Fruit fly (Drosophila melanogaster) whole organism, embryonic: ENCODE results near the gene Or22c.

Experiments
- Adf1 ChIP-seq: fragments of 200-800 bp; sonication (Bioruptor generic); IDR thresholded peaks from 2 replicates; pipeline ENCODE4 v1.3.6; 2022; ENCODE audit warnings: missing biosample characterization, missing genetic modification characterization
- Atf6 ChIP-seq: fragments of 200-800 bp; sonication (Bioruptor generic); IDR thresholded peaks from 2 replicates; pipeline ENCODE4 v1.3.6; 2022; ENCODE audit warnings: missing biosample characterization, missing genetic modification characterization
- BtbVII ChIP-seq: fragments of 200-800 bp; sonication (Bioruptor generic); optimal IDR thresholded peaks from 3 replicates; lab custom pipeline; 2017; ENCODE audit warnings: missing biosample characterization, mild to moderate bottlenecking, missing genetic modification characterization
- CG10147 ChIP-seq: fragments of 200-800 bp; sonication (Bioruptor generic); optimal IDR thresholded peaks from 2 replicates; lab custom pipeline; 2019; ENCODE audit warnings: missing biosample characterization, mild to moderate bottlenecking, missing genetic modification characterization, moderate library complexity
- CG10209 ChIP-seq: fragments of 200-800 bp; sonication (Bioruptor generic); optimal IDR thresholded peaks from 3 replicates; lab custom pipeline; 2017; ENCODE audit warnings: missing biosample characterization, mild to moderate bottlenecking, missing genetic modification characterization, missing genetic modification reagents
- CG10366 ChIP-seq: fragments of 200-800 bp; sonication (Bioruptor generic); IDR thresholded peaks from 2 replicates; pipeline ENCODE4 v1.3.6; 2022; ENCODE audit warnings: missing biosample characterization, missing genetic modification characterization
- CG11456 ChIP-seq: fragments of 200-800 bp; sonication (Bioruptor generic); IDR thresholded peaks from 3 replicates; pipeline ENCODE4 v1.3.6; 2022; ENCODE audit warnings: missing biosample characterization, missing genetic modification characterization
- CG12299 ChIP-seq: fragments of 200-800 bp; sonication (Bioruptor generic); optimal IDR thresholded peaks from 2 replicates; lab custom pipeline; 2018; ENCODE audit warnings: missing biosample characterization, mild to moderate bottlenecking, missing genetic modification characterization
- CG13296 ChIP-seq: fragments of 200-800 bp; sonication (Bioruptor generic); optimal IDR thresholded peaks from 3 replicates; lab custom pipeline; 2018; ENCODE audit warnings: missing biosample characterization, mild to moderate bottlenecking, missing genetic modification characterization
- CG13624 ChIP-seq: fragments of 200-800 bp; sonication (Bioruptor generic); optimal IDR thresholded peaks from 2 replicates; lab custom pipeline; 2016; ENCODE audit warnings: missing biosample characterization, missing genetic modification characterization
- CG14050 ChIP-seq: fragments of 200-800 bp; sonication (Bioruptor generic); IDR thresholded peaks from 3 replicates; pipeline ENCODE4 v1.3.6; 2022; ENCODE audit warnings: missing biosample characterization, missing genetic modification characterization
- CG14667 ChIP-seq: fragments of 200-800 bp; sonication (Bioruptor generic); IDR thresholded peaks from 2 replicates; pipeline ENCODE4 v1.3.6; 2022; ENCODE audit warnings: missing biosample characterization, missing genetic modification characterization
- CG15601 ChIP-seq: fragments of 200-800 bp; sonication (Bioruptor generic); optimal IDR thresholded peaks from 3 replicates; lab custom pipeline; 2019; ENCODE audit warnings: missing biosample characterization, mild to moderate bottlenecking, missing genetic modification characterization, moderate library complexity
- CG15696 ChIP-seq: fragments of 200-800 bp; sonication (Bioruptor generic); optimal IDR thresholded peaks from 2 replicates; lab custom pipeline; 2019; ENCODE audit warnings: missing biosample characterization, mild to moderate bottlenecking, missing genetic modification characterization, moderate library complexity
- CG1602 ChIP-seq: fragments of 200-800 bp; sonication (Bioruptor generic); optimal IDR thresholded peaks from 3 replicates; lab custom pipeline; 2016; ENCODE audit warnings: missing biosample characterization, missing genetic modification characterization
- CG18599 ChIP-seq: fragments of 200-800 bp; sonication (Bioruptor generic); optimal IDR thresholded peaks from 3 replicates; lab custom pipeline; 2017; ENCODE audit warnings: missing biosample characterization, missing genetic modification characterization, mild to moderate bottlenecking, moderate library complexity, missing genetic modification reagents
- CG2199 ChIP-seq: fragments of 200-800 bp; sonication (Bioruptor generic); IDR thresholded peaks from 3 replicates; pipeline ENCODE4 v1.3.6; 2022; ENCODE audit warnings: missing biosample characterization, missing genetic modification characterization
- CG2875 ChIP-seq: fragments of 200-800 bp; sonication (Bioruptor generic); optimal IDR thresholded peaks from 2 replicates; lab custom pipeline; 2017; ENCODE audit warnings: missing biosample characterization, mild to moderate bottlenecking, missing genetic modification characterization, missing genetic modification reagents
- CG4854 ChIP-seq: fragments of 200-800 bp; sonication (Bioruptor generic); optimal IDR thresholded peaks from 2 replicates; lab custom pipeline; 2016; ENCODE audit warnings: missing biosample characterization, missing genetic modification characterization, inconsistent platforms
- CG6175 ChIP-seq: fragments of 200-800 bp; sonication (Bioruptor generic); IDR thresholded peaks from 3 replicates; pipeline ENCODE4 v1.3.6; 2022; ENCODE audit warnings: missing biosample characterization, missing genetic modification characterization
- CG9817 ChIP-seq: fragments of 200-800 bp; sonication (Bioruptor generic); optimal IDR thresholded peaks from 2 replicates; lab custom pipeline; 2018; ENCODE audit warnings: missing biosample characterization, mild to moderate bottlenecking, missing genetic modification characterization, moderate library complexity
- CG9932 ChIP-seq: fragments of 200-800 bp; sonication (Bioruptor generic); IDR thresholded peaks from 2 replicates; pipeline ENCODE4 v1.3.6; 2022; ENCODE audit warnings: missing biosample characterization, missing genetic modification characterization
- Dbx ChIP-seq: fragments of 200-800 bp; sonication (Bioruptor generic); IDR thresholded peaks from 3 replicates; pipeline ENCODE4 v1.3.6; 2022; ENCODE audit warnings: missing biosample characterization, missing genetic modification characterization
- Dref ChIP-seq: fragments of 200-800 bp; sonication (Bioruptor generic); IDR thresholded peaks from 2 replicates; pipeline ENCODE4 v1.3.6; 2022; ENCODE audit warnings: missing biosample characterization, missing genetic modification characterization
- Drgx ChIP-seq: fragments of 200-800 bp; sonication (Bioruptor generic); IDR thresholded peaks from 2 replicates; pipeline ENCODE4 v1.3.6; 2022; ENCODE audit warnings: missing biosample characterization, missing genetic modification characterization
- Hr51 ChIP-seq, 2 experiments: fragments of 200-800 bp; sonication (Bioruptor generic); optimal IDR thresholded peaks; 2 replicates in 1 of 2; 3 replicates in 1 of 2; lab custom pipeline; 2016 to 2018; ENCODE audit warnings: missing biosample characterization in 2 of 2, missing genetic modification characterization in 2 of 2, mild to moderate bottlenecking in 1 of 2, moderate library complexity in 1 of 2
- Med ChIP-seq: fragments of 200-800 bp; sonication (Bioruptor generic); peaks from one replicate; lab custom pipeline; 2016; ENCODE audit warnings: missing biosample characterization, missing genetic modification characterization, mild to moderate bottlenecking, inconsistent platforms, moderate library complexity
- Mes4 ChIP-seq: fragments of 200-800 bp; sonication (Bioruptor generic); optimal IDR thresholded peaks from 2 replicates; lab custom pipeline; 2016; ENCODE audit warnings: missing biosample characterization, missing genetic modification characterization
- Sox100B ChIP-seq: fragments of 200-800 bp; sonication (Bioruptor generic); optimal IDR thresholded peaks from 3 replicates; lab custom pipeline; 2018; ENCODE audit warnings: missing biosample characterization, mild to moderate bottlenecking, missing genetic modification characterization
- ara ChIP-seq: fragments of 200-800 bp; sonication (Bioruptor generic); IDR thresholded peaks from 2 replicates; pipeline ENCODE4 v1.3.6; 2022; ENCODE audit warnings: missing biosample characterization, missing genetic modification characterization
- cg ChIP-seq: fragments of 200-800 bp; sonication (Bioruptor generic); optimal IDR thresholded peaks from 3 replicates; lab custom pipeline; 2019; ENCODE audit warnings: missing biosample characterization, mild to moderate bottlenecking, missing genetic modification characterization, moderate library complexity
- ci ChIP-seq: fragments of 200-800 bp; sonication (Bioruptor generic); IDR thresholded peaks from 3 replicates; pipeline ENCODE4 v1.3.6; 2022; ENCODE audit warnings: missing biosample characterization, missing genetic modification characterization
- crc ChIP-seq: fragments of 200-800 bp; sonication (Bioruptor generic); optimal IDR thresholded peaks from 2 replicates; lab custom pipeline; 2016; ENCODE audit warnings: missing biosample characterization, missing genetic modification characterization
- disco-r ChIP-seq: fragments of 200-800 bp; sonication (Bioruptor generic); optimal IDR thresholded peaks from 2 replicates; lab custom pipeline; 2016; ENCODE audit warnings: missing biosample characterization, missing genetic modification characterization
- dpn ChIP-seq, 2 experiments: fragments of 200-800 bp; sonication (Bioruptor generic); optimal IDR thresholded peaks; 3 replicates each; lab custom pipeline; 2016; ENCODE audit warnings: missing biosample characterization in 2 of 2, missing genetic modification characterization in 2 of 2
- dysf ChIP-seq: fragments of 200-800 bp; sonication (Bioruptor generic); IDR thresholded peaks from 3 replicates; pipeline ENCODE4 v1.3.6; 2022; ENCODE audit warnings: missing biosample characterization, missing genetic modification characterization
- fd102C ChIP-seq: fragments of 200-800 bp; sonication (Bioruptor generic); optimal IDR thresholded peaks from 2 replicates; lab custom pipeline; 2018; ENCODE audit warnings: missing biosample characterization, mild to moderate bottlenecking, missing genetic modification characterization, moderate library complexity
- fd64A ChIP-seq: fragments of 200-800 bp; sonication (Bioruptor generic); optimal IDR thresholded peaks from 3 replicates; lab custom pipeline; 2018; ENCODE audit warnings: missing biosample characterization, mild to moderate bottlenecking, missing genetic modification characterization
- ftz-f1 ChIP-seq: fragments of 200-800 bp; sonication (Bioruptor generic); optimal IDR thresholded peaks from 2 replicates; lab custom pipeline; 2016; ENCODE audit warnings: missing biosample characterization, missing genetic modification characterization
- fu2 ChIP-seq: fragments of 200-800 bp; sonication (Bioruptor generic); optimal IDR thresholded peaks from 2 replicates; lab custom pipeline; 2016; ENCODE audit warnings: missing biosample characterization, missing genetic modification characterization
- gce ChIP-seq: fragments of 200-800 bp; sonication (Bioruptor generic); IDR thresholded peaks from 3 replicates; pipeline ENCODE4 v1.3.6; 2022; ENCODE audit warnings: missing biosample characterization, missing genetic modification characterization
- grau ChIP-seq: fragments of 200-800 bp; optimal IDR thresholded peaks from 3 replicates; lab custom pipeline; 2019; ENCODE audit warnings: missing biosample characterization, mild to moderate bottlenecking, missing genetic modification characterization, moderate library complexity
- jumu ChIP-seq: fragments of 200-800 bp; sonication (Bioruptor generic); optimal IDR thresholded peaks from 3 replicates; lab custom pipeline; 2016; ENCODE audit warnings: missing biosample characterization, missing genetic modification characterization
- lab ChIP-seq: fragments of 200-800 bp; sonication (Bioruptor generic); optimal IDR thresholded peaks from 3 replicates; lab custom pipeline; 2017; ENCODE audit warnings: missing biosample characterization, missing genetic modification characterization, mild to moderate bottlenecking, moderate library complexity, missing genetic modification reagents
- lilli ChIP-seq: fragments of 200-800 bp; sonication (Bioruptor generic); optimal IDR thresholded peaks from 3 replicates; lab custom pipeline; 2016; ENCODE audit warnings: missing biosample characterization, missing genetic modification characterization
- maf-S ChIP-seq: fragments of 200-800 bp; sonication (Bioruptor generic); optimal IDR thresholded peaks from 2 replicates; lab custom pipeline; 2016; ENCODE audit warnings: missing biosample characterization, missing genetic modification characterization
- pan ChIP-seq, 4 experiments: fragments of >200 bp in 3 of 4; fragments of 200-800 bp in 1 of 4; sonication (Bioruptor generic) in 1 of 4; optimal IDR thresholded peaks in 3 of 4; IDR thresholded peaks in 1 of 4; 2 replicates each; pipeline versions ENCODE4 v1.3.6 to Lab custom; 2017 to 2022; ENCODE audit warnings: missing biosample characterization in 2 of 4, missing genetic modification characterization in 2 of 4, mixed read lengths in 1 of 4
- shn ChIP-seq: fragments of 200-800 bp; sonication (Bioruptor generic); optimal IDR thresholded peaks from 3 replicates; lab custom pipeline; 2016; ENCODE audit warnings: missing biosample characterization, missing genetic modification characterization
- sima ChIP-seq: fragments of 200-800 bp; sonication (Bioruptor generic); optimal IDR thresholded peaks from 2 replicates; lab custom pipeline; 2016; ENCODE audit warnings: missing biosample characterization, missing genetic modification characterization
- slbo ChIP-seq: fragments of 200-800 bp; sonication (Bioruptor generic); IDR thresholded peaks from 2 replicates; pipeline ENCODE4 v1.3.6; 2022; ENCODE audit warnings: missing biosample characterization, missing genetic modification characterization
- z ChIP-seq: fragments of 200-800 bp; sonication (Bioruptor generic); IDR thresholded peaks from 3 replicates; pipeline ENCODE4 v1.3.6; 2022; ENCODE audit warnings: missing biosample characterization, missing genetic modification characterization

Or22c gene

DNA sequence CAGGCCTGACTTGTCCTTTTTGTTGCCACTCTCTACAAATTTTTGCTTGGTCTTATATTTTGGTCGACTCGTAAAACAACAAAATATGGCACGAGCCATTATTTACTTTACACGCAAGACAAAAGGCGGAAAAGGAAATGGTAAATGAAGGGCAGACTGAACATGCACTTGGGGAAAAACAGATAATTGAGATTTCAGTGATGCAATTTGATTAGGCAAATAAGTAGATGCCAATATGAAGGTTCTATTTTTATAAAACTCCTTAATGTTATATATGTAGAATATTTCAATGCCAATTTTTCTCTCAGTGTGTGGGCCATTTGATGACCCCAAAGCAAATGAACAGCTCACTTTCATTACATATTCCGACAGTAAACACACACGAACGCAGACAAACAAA is 39.2 kb upstream of the Or22c start (continued):
- no peak for TF ChIP-seq maf-S
- no peak for TF ChIP-seq Dbx (GFP tag; lab: Robert Waterston, UW)
- TF ChIP-seq fd64A (GFP tag; lab: Kevin White, UChicago), result no peak
- no peak for TF ChIP-seq CG15696 (tag; lab: Kevin White, UChicago)
- no peak for TF ChIP-seq shn (GFP tag; lab: Kevin White, UChicago)
- no peak for TF ChIP-seq Dref
- TF ChIP-seq pan (optimal IDR thresholded peaks at IDR 0.05; lab: Kevin White, UChicago), result no peak
- peak in 1 of 2 experiments; percentile 11 for TF ChIP-seq pan (GFP tag; optimal IDR thresholded peaks at IDR 0.05 in 1 of 2, IDR thresholded peaks at IDR 0.05 in 1 of 2)
- no peak for TF ChIP-seq fd102C (GFP tag; lab: Kevin White, UChicago)
- TF ChIP-seq CG4854 (GFP tag; lab: Kevin White, UChicago), result no peak
- peak; percentile 46; the same call in 1 of the 2 replicates for TF ChIP-seq slbo (GFP tag; lab: Robert Waterston, UW)
- peak; percentile 11 for TF ChIP-seq CG10147 (GFP tag; lab: Kevin White, UChicago)
- TF ChIP-seq CG14667 (GFP tag; lab: Robert Waterston, UW), result no peak
- TF ChIP-seq Med (GFP tag; lab: Kevin White, UChicago), result peak; percentile 28
- TF ChIP-seq Drgx (GFP tag; lab: Robert Waterston, UW), result no peak
- no peak for TF ChIP-seq fu2
- no peak for TF ChIP-seq cg
- TF ChIP-seq dysf, result peak; percentile 46; the same call in 2 of the 3 replicates
- TF ChIP-seq ci (GFP tag; lab: Robert Waterston, UW), result no peak
- no peak for TF ChIP-seq Sox100B (GFP tag; lab: Kevin White, UChicago)
- TF ChIP-seq CG13296 (GFP tag; lab: Kevin White, UChicago), result peak; percentile 15
- peak; percentile 57 for TF ChIP-seq CG18599
- no peak for TF ChIP-seq z
- peak in 1 of 2 experiments; percentile 21 for TF ChIP-seq Hr51 (GFP tag; optimal IDR thresholded peaks at IDR 0.05; lab: Kevin White, UChicago)
- TF ChIP-seq crc (GFP tag; lab: Kevin White, UChicago), result no peak
- TF ChIP-seq lilli (GFP tag; lab: Kevin White, UChicago), result no peak
- no peak for TF ChIP-seq sima
- TF ChIP-seq disco-r, result no peak
- no peak for TF ChIP-seq CG13624
- TF ChIP-seq CG10366, result no peak
- 0 out of 3 replicates have a peak, but pooled peaks have one; percentile 17 for TF ChIP-seq CG11456
- TF ChIP-seq ftz-f1 (GFP tag; lab: Kevin White, UChicago), result no peak
- TF ChIP-seq BtbVII (GFP tag; lab: Kevin White, UChicago), result peak; percentile 10
- TF ChIP-seq CG1602, result no peak
- TF ChIP-seq CG14050 (GFP tag; lab: Robert Waterston, UW), result no peak
- no peak for TF ChIP-seq Adf1 (GFP tag; lab: Robert Waterston, UW)
- TF ChIP-seq CG9817, result peak; percentile 15
- TF ChIP-seq CG2199, result no peak
- no peak for TF ChIP-seq CG2875 (GFP tag; lab: Kevin White, UChicago)
- TF ChIP-seq CG12299 (tag; lab: Kevin White, UChicago), result no peak
- TF ChIP-seq lab, result peak; percentile 48
- no peak for TF ChIP-seq ara (GFP tag; lab: Robert Waterston, UW)
- no peak for TF ChIP-seq jumu
- TF ChIP-seq CG10209, result no peak
- no peak for TF ChIP-seq dpn (GFP tag; optimal IDR thresholded peaks at IDR 0.05; lab: Kevin White, UChicago)
- no peak; the same call in 1 of the 2 replicates for TF ChIP-seq CG9932 (GFP tag; lab: Robert Waterston, UW)
- TF ChIP-seq CG15601, result no peak
- TF ChIP-seq Atf6 (GFP tag; lab: Robert Waterston, UW), result no peak
- peak; percentile 32 for TF ChIP-seq grau (tag; lab: Kevin White, UChicago)
- no peak for TF ChIP-seq Mes4 (GFP tag; lab: Kevin White, UChicago)
- no peak for TF ChIP-seq CG6175 (GFP tag; lab: Robert Waterston, UW)
- no peak for TF ChIP-seq gce (GFP tag; lab: Robert Waterston, UW)
